Fruit fly (Drosophila melanogaster) whole organism, adult: Measurements from ENCODE around the gene Spn28Db.

ENCODE experiments used
- CG11617 ChIP-seq: fragments of 200-800 bp; sonication (Bioruptor generic); optimal IDR thresholded peaks from 2 replicates; lab custom pipeline; 2017; ENCODE audit warnings: mild to moderate bottlenecking, missing biosample characterization, missing genetic modification reagents, missing genetic modification characterization
- CG12768 ChIP-seq: fragments of 200-800 bp; sonication (Bioruptor generic); optimal IDR thresholded peaks from 2 replicates; lab custom pipeline; 2017; ENCODE audit warnings: missing biosample characterization, missing genetic modification characterization, mild to moderate bottlenecking, moderate library complexity, missing genetic modification reagents
- CG14711 ChIP-seq: fragments of 200-800 bp; sonication (Bioruptor generic); optimal IDR thresholded peaks from 2 replicates; lab custom pipeline; 2018; ENCODE audit warnings: missing biosample characterization, mild to moderate bottlenecking, missing genetic modification characterization, moderate library complexity
- CG1620 ChIP-seq: fragments of 200-800 bp; sonication (Bioruptor generic); optimal IDR thresholded peaks from 2 replicates; lab custom pipeline; 2016; ENCODE audit warnings: missing biosample characterization, missing genetic modification characterization
- CG33017 ChIP-seq: fragments of 200-800 bp; sonication (Bioruptor generic); optimal IDR thresholded peaks from 2 replicates; lab custom pipeline; 2018; ENCODE audit warnings: missing biosample characterization, mild to moderate bottlenecking, missing genetic modification characterization, moderate library complexity
- CG5204 ChIP-seq: fragments of 200-800 bp; sonication (Bioruptor generic); optimal IDR thresholded peaks from 2 replicates; lab custom pipeline; 2016; ENCODE audit warnings: missing biosample characterization, missing genetic modification characterization
- CG7045 ChIP-seq: fragments of 200-800 bp; sonication (Bioruptor generic); optimal IDR thresholded peaks from 2 replicates; lab custom pipeline; 2017; ENCODE audit warnings: missing biosample characterization, mild to moderate bottlenecking, missing genetic modification characterization
- CG7101 ChIP-seq: fragments of 200-800 bp; sonication (Bioruptor generic); optimal IDR thresholded peaks from 2 replicates; lab custom pipeline; 2018; ENCODE audit warnings: missing biosample characterization, mild to moderate bottlenecking, missing genetic modification characterization, moderate library complexity
- Clk ChIP-seq: fragments of 200-800 bp; sonication (Bioruptor generic); optimal IDR thresholded peaks from 2 replicates; lab custom pipeline; 2017; ENCODE audit warnings: missing biosample characterization, missing genetic modification characterization
- Crg-1 ChIP-seq: fragments of 200-800 bp; sonication (Bioruptor generic); optimal IDR thresholded peaks from 2 replicates; lab custom pipeline; 2016; ENCODE audit warnings: missing biosample characterization, missing genetic modification characterization
- Hr96 ChIP-seq: fragments of 200-800 bp; sonication (Bioruptor generic); optimal IDR thresholded peaks from 2 replicates; lab custom pipeline; 2016; ENCODE audit warnings: missing biosample characterization, missing genetic modification characterization
- Mnt ChIP-seq: fragments of 200-800 bp; sonication (Bioruptor generic); optimal IDR thresholded peaks from 2 replicates; lab custom pipeline; 2016; ENCODE audit warnings: missing biosample characterization, mild to moderate bottlenecking, missing genetic modification characterization
- bab1 ChIP-seq: fragments of 200-800 bp; sonication (Bioruptor generic); optimal IDR thresholded peaks from 3 replicates; lab custom pipeline; 2019; ENCODE audit warnings: missing biosample characterization, mild to moderate bottlenecking, missing genetic modification characterization, moderate library complexity
- cic ChIP-seq: fragments of 200-800 bp; sonication (Bioruptor generic); optimal IDR thresholded peaks from 2 replicates; lab custom pipeline; 2017; ENCODE audit warnings: missing biosample characterization, mild to moderate bottlenecking, missing genetic modification characterization, moderate library complexity
- cnc ChIP-seq, 2 experiments: fragments of >200 bp; optimal IDR thresholded peaks; 2 replicates each; lab custom pipeline; 2017
- kay ChIP-seq: fragments of 200-800 bp; sonication (Bioruptor generic); peaks from one replicate; lab custom pipeline; 2016; ENCODE audit warnings: missing biosample characterization, missing genetic modification characterization, borderline replicate concordance
- ovo ChIP-seq: fragments of 200-800 bp; sonication (Bioruptor generic); optimal IDR thresholded peaks from 2 replicates; lab custom pipeline; 2016; ENCODE audit warnings: missing biosample characterization, missing genetic modification characterization
- pad ChIP-seq: fragments of 200-800 bp; sonication (Bioruptor generic); optimal IDR thresholded peaks from 3 replicates; lab custom pipeline; 2017; ENCODE audit warnings: missing biosample characterization, missing genetic modification characterization, mild to moderate bottlenecking, moderate library complexity, missing genetic modification reagents
- tj ChIP-seq: fragments of 200-800 bp; sonication (Bioruptor generic); optimal IDR thresholded peaks from 3 replicates; lab custom pipeline; 2017; ENCODE audit warnings: missing biosample characterization, mild to moderate bottlenecking, missing genetic modification characterization, moderate library complexity
- toe ChIP-seq: fragments of 200-800 bp; sonication (Bioruptor generic); optimal IDR thresholded peaks from 2 replicates; lab custom pipeline; 2016; ENCODE audit warnings: missing biosample characterization, missing genetic modification characterization

Spn28Db gene

dm6 chr2L:7872680-7873079 lies 17.8 kb downstream of the Spn28Db start:
- TF ChIP-seq CG11617 (GFP tag; lab: Kevin White, UChicago) (no peak), toe (no peak), cic (no peak), pad (GFP tag; lab: Kevin White, UChicago) (no peak), tj (GFP tag; lab: Kevin White, UChicago) (no peak), CG1620 (GFP tag; lab: Kevin White, UChicago) (no peak), CG7101 (tag; lab: Kevin White, UChicago) (no peak), CG5204 (GFP tag; lab: Kevin White, UChicago) (no peak), CG12768 (GFP tag; lab: Kevin White, UChicago) (no peak), bab1 (GFP tag; lab: Kevin White, UChicago) (no peak), cnc (optimal IDR thresholded peaks at IDR 0.05; lab: Kevin White, UChicago) (no peak), kay (GFP tag; lab: Kevin White, UChicago) (no peak), ovo (GFP tag; lab: Kevin White, UChicago) (no peak), Crg-1 (GFP tag; lab: Kevin White, UChicago) (no peak), CG33017 (tag; lab: Kevin White, UChicago) (no peak), CG14711 (tag; lab: Kevin White, UChicago) (no peak), Mnt (GFP tag; lab: Kevin White, UChicago) (no peak)

dm6 chr2L:7871821-7872524 lies 18.5 kb downstream of the Spn28Db start:
- TF ChIP-seq Hr96 (GFP tag; lab: Kevin White, UChicago) (no peak), CG5204 (GFP tag; lab: Kevin White, UChicago) (peak; percentile 5), ovo (GFP tag; lab: Kevin White, UChicago) (no peak)

dm6 chr2L:7871332-7871731 lies 19.2 kb downstream of the Spn28Db start, which contains the start of gene Proc:
Proc (minus strand) TSS chr2L:7871432.
- TF ChIP-seq tj (GFP tag; lab: Kevin White, UChicago): no peak
- TF ChIP-seq ovo (GFP tag; lab: Kevin White, UChicago): no peak
- no peak for TF ChIP-seq pad (GFP tag; lab: Kevin White, UChicago)
- TF ChIP-seq Mnt (GFP tag; lab: Kevin White, UChicago): no peak
- TF ChIP-seq Clk (GFP tag; lab: Kevin White, UChicago): no peak
- no peak for TF ChIP-seq cnc (optimal IDR thresholded peaks at IDR 0.05; lab: Kevin White, UChicago)
- TF ChIP-seq CG33017 (tag; lab: Kevin White, UChicago): no peak
- no peak for TF ChIP-seq CG1620 (GFP tag; lab: Kevin White, UChicago)
- no peak for TF ChIP-seq cic
- TF ChIP-seq CG11617 (GFP tag; lab: Kevin White, UChicago): no peak
- TF ChIP-seq Crg-1 (GFP tag; lab: Kevin White, UChicago): no peak
- no peak for TF ChIP-seq CG12768 (GFP tag; lab: Kevin White, UChicago)
- no peak for TF ChIP-seq kay (GFP tag; lab: Kevin White, UChicago)
- no peak for TF ChIP-seq toe

dm6 chr2L:7870212-7870611 lies 20.3 kb downstream of the Spn28Db start:
- no peak for TF ChIP-seq pad (GFP tag; lab: Kevin White, UChicago)
- no peak for TF ChIP-seq kay (GFP tag; lab: Kevin White, UChicago)
- no peak for TF ChIP-seq CG11617 (GFP tag; lab: Kevin White, UChicago)

- no peak for TF ChIP-seq kay (GFP tag; lab: Kevin White, UChicago)
- TF ChIP-seq CG7101 (tag; lab: Kevin White, UChicago): no peak
- no peak for TF ChIP-seq ovo (GFP tag; lab: Kevin White, UChicago)
- TF ChIP-seq bab1 (GFP tag; lab: Kevin White, UChicago): no peak
- TF ChIP-seq Mnt (GFP tag; lab: Kevin White, UChicago): no peak
Observed at dm6 chr2L:7868608-7869007, 21.9 kb downstream of the Spn28Db start.

- TF ChIP-seq Mnt (GFP tag; lab: Kevin White, UChicago): no peak
Observed at dm6 chr2L:7861733-7862132, 28.8 kb downstream of the Spn28Db start.

- no peak for TF ChIP-seq cic
- TF ChIP-seq kay (GFP tag; lab: Kevin White, UChicago): no peak
- no peak for TF ChIP-seq Clk (GFP tag; lab: Kevin White, UChicago)
- TF ChIP-seq Hr96 (GFP tag; lab: Kevin White, UChicago): no peak
- no peak for TF ChIP-seq CG12768 (GFP tag; lab: Kevin White, UChicago)
- TF ChIP-seq CG7101 (tag; lab: Kevin White, UChicago): no peak
- no peak for TF ChIP-seq CG14711 (tag; lab: Kevin White, UChicago)
- no peak for TF ChIP-seq toe
- no peak for TF ChIP-seq CG11617 (GFP tag; lab: Kevin White, UChicago)
- no peak for TF ChIP-seq Crg-1 (GFP tag; lab: Kevin White, UChicago)
- no peak for TF ChIP-seq CG7045
- TF ChIP-seq bab1 (GFP tag; lab: Kevin White, UChicago): no peak
- TF ChIP-seq CG33017 (tag; lab: Kevin White, UChicago): no peak
- no peak for TF ChIP-seq CG1620 (GFP tag; lab: Kevin White, UChicago)
Observed at dm6 chr2L:7860739-7861138, 29.8 kb downstream of the Spn28Db start, which contains the start of gene TwdlE. TwdlE (minus strand) TSS chr2L:7860839.
